Fruit fly (Drosophila melanogaster): Measurements from ENCODE around the gene CG42852.

CG42852 gene

dm6 chr3L:16766901-16767300 is 11.6 kb downstream of the CG42852 start:
- TF ChIP-seq Hr83 (GFP tag; optimal IDR thresholded peaks at IDR 0.05; ENCODE audit: poor library complexity, severe bottlenecking) (no peak), pan (optimal IDR thresholded peaks at IDR 0.05) (no peak), tai (GFP tag; optimal IDR thresholded peaks at IDR 0.05) (no peak), br (GFP tag; optimal IDR thresholded peaks at IDR 0.05) (no peak), CG32264 (GFP tag; optimal IDR thresholded peaks at IDR 0.05) (no peak), h (GFP tag; optimal IDR thresholded peaks at IDR 0.05) (no peak), foxo (GFP tag; optimal IDR thresholded peaks at IDR 0.05) (no peak)

- no peak for TF ChIP-seq N (GFP tag; optimal IDR thresholded peaks at IDR 0.05)
- TF ChIP-seq Hnf4 (GFP tag; optimal IDR thresholded peaks at IDR 0.05) = no peak
- no peak for TF ChIP-seq CG32264 (GFP tag; optimal IDR thresholded peaks at IDR 0.05)
- no peak for TF ChIP-seq ey (GFP tag; optimal IDR thresholded peaks at IDR 0.05)
- TF ChIP-seq CG9705 (GFP tag; optimal IDR thresholded peaks at IDR 0.05) = no peak
- TF ChIP-seq br (GFP tag; optimal IDR thresholded peaks at IDR 0.05) = no peak
- no peak for TF ChIP-seq woc (GFP tag; optimal IDR thresholded peaks at IDR 0.05)
- TF ChIP-seq CrebA (GFP tag; optimal IDR thresholded peaks at IDR 0.05; ENCODE audit: borderline replicate concordance) = no peak
- no peak for TF ChIP-seq Myc (optimal IDR thresholded peaks at IDR 0.05)
- no peak for TF ChIP-seq Jra (GFP tag; optimal IDR thresholded peaks at IDR 0.05)
- no peak for TF ChIP-seq dsf (GFP tag; optimal IDR thresholded peaks at IDR 0.05; ENCODE audit: borderline replicate concordance)
- no peak for TF ChIP-seq Vsx2 (GFP tag; optimal IDR thresholded peaks at IDR 0.05; ENCODE audit: partially characterized antibody)
- TF ChIP-seq jim (GFP tag; optimal IDR thresholded peaks at IDR 0.05) = no peak
- no peak for TF ChIP-seq fru (GFP tag; optimal IDR thresholded peaks at IDR 0.05)
- no peak for TF ChIP-seq Hr83 (GFP tag; optimal IDR thresholded peaks at IDR 0.05; ENCODE audit: poor library complexity, severe bottlenecking)
- TF ChIP-seq Hr78 (GFP tag; optimal IDR thresholded peaks at IDR 0.05) = no peak
- TF ChIP-seq psq (GFP tag; optimal IDR thresholded peaks at IDR 0.05) = no peak
These were observed 12.8 kb downstream of the CG42852 start for dm6 chr3L:16768001-16768652.

dm6 chr3L:16769866-16770265 is 14.6 kb downstream of the CG42852 start:
- TF ChIP-seq fru (GFP tag; optimal IDR thresholded peaks at IDR 0.05) = no peak
- TF ChIP-seq br (GFP tag; optimal IDR thresholded peaks at IDR 0.05) = no peak
- no peak for TF ChIP-seq sage (GFP tag; optimal IDR thresholded peaks at IDR 0.05)
- no peak for TF ChIP-seq CG32264 (GFP tag; optimal IDR thresholded peaks at IDR 0.05)
- no peak for TF ChIP-seq sv (GFP tag; optimal IDR thresholded peaks at IDR 0.05)
- peak; percentile 92 for TF ChIP-seq psq (GFP tag; optimal IDR thresholded peaks at IDR 0.05)
- TF ChIP-seq CG9705 (GFP tag; optimal IDR thresholded peaks at IDR 0.05) = peak; percentile 6
- no peak for TF ChIP-seq lola (GFP tag; optimal IDR thresholded peaks at IDR 0.05)
- no peak for TF ChIP-seq Hr83 (GFP tag; optimal IDR thresholded peaks at IDR 0.05; ENCODE audit: poor library complexity, severe bottlenecking)
- TF ChIP-seq dl (GFP tag; optimal IDR thresholded peaks at IDR 0.05; ENCODE audit: insufficient read depth in 1 of 2, partially characterized antibody in 2 of 2) = no peak

dm6 chr3L:16772755-16773523 is 17.6 kb downstream of the CG42852 start:
- TF ChIP-seq Hnf4 (GFP tag; optimal IDR thresholded peaks at IDR 0.05) (no peak), woc (GFP tag; optimal IDR thresholded peaks at IDR 0.05) (no peak), foxo (GFP tag; optimal IDR thresholded peaks at IDR 0.05) (no peak), Dfd (GFP tag; optimal IDR thresholded peaks at IDR 0.05) (no peak), dsf (GFP tag; optimal IDR thresholded peaks at IDR 0.05; ENCODE audit: borderline replicate concordance) (no peak), Rel (GFP tag; optimal IDR thresholded peaks at IDR 0.05) (no peak), Rel (tag; optimal IDR thresholded peaks at IDR 0.05) (no peak), CG9705 (GFP tag; optimal IDR thresholded peaks at IDR 0.05) (no peak), tai (GFP tag; optimal IDR thresholded peaks at IDR 0.05) (no peak), brk (GFP tag; optimal IDR thresholded peaks at IDR 0.05) (no peak), Sp1 (GFP tag; optimal IDR thresholded peaks at IDR 0.05) (no peak), jim (GFP tag; optimal IDR thresholded peaks at IDR 0.05) (no peak), Myc (optimal IDR thresholded peaks at IDR 0.05) (no peak)
